Fruit fly (Drosophila melanogaster) whole organism, prepupa: Measurements from ENCODE around the gene CSN8.
A peak's percentile ranks its signal among the peaks of the same experiment; 100 is the strongest.

Experiments used
- CG10631 ChIP-seq: fragments of 200-800 bp; sonication (Bioruptor generic); optimal IDR thresholded peaks from 2 replicates; lab custom pipeline; 2016; ENCODE audit warnings: missing biosample characterization, missing genetic modification characterization
- CG10669 ChIP-seq: fragments of 200-800 bp; sonication (Bioruptor generic); optimal IDR thresholded peaks from 3 replicates; lab custom pipeline; 2018; ENCODE audit warnings: missing biosample characterization, mild to moderate bottlenecking, missing genetic modification characterization, moderate library complexity
- CG11294 ChIP-seq: fragments of 200-800 bp; sonication (Bioruptor generic); IDR thresholded peaks from 2 replicates; pipeline ENCODE4 v1.3.6; 2022; ENCODE audit warnings: missing biosample characterization, missing genetic modification characterization
- CG11762 ChIP-seq: fragments of 200-800 bp; sonication (Bioruptor generic); optimal IDR thresholded peaks from 3 replicates; lab custom pipeline; 2016; ENCODE audit warnings: missing biosample characterization, missing genetic modification characterization; ENCODE audit not compliant: insufficient read depth
- CG11902 ChIP-seq: fragments of 200-800 bp; sonication (Bioruptor generic); optimal IDR thresholded peaks from 3 replicates; lab custom pipeline; 2016; ENCODE audit warnings: missing biosample characterization, missing genetic modification characterization
- CG15336 ChIP-seq: fragments of 200-800 bp; sonication (Bioruptor generic); IDR thresholded peaks from 2 replicates; pipeline ENCODE4 v1.3.6; 2022; ENCODE audit warnings: missing biosample characterization, missing genetic modification characterization
- CG3032 ChIP-seq: fragments of 200-800 bp; optimal IDR thresholded peaks from 2 replicates; lab custom pipeline; 2019; ENCODE audit warnings: missing biosample characterization, mild to moderate bottlenecking, missing genetic modification characterization, moderate library complexity
- CG31627 ChIP-seq: fragments of 200-800 bp; sonication (Bioruptor generic); optimal IDR thresholded peaks from 3 replicates; lab custom pipeline; 2016; ENCODE audit warnings: missing biosample characterization, missing genetic modification characterization
- CG32006 ChIP-seq: fragments of 200-800 bp; sonication (Bioruptor generic); optimal IDR thresholded peaks from 3 replicates; lab custom pipeline; 2017; ENCODE audit warnings: missing biosample characterization, mild to moderate bottlenecking, missing genetic modification characterization
- CG34406 ChIP-seq: fragments of 200-800 bp; sonication (Bioruptor generic); optimal IDR thresholded peaks from 3 replicates; lab custom pipeline; 2016; ENCODE audit warnings: missing biosample characterization, missing genetic modification characterization
- CG3919 ChIP-seq: fragments of 200-800 bp; sonication (Bioruptor generic); optimal IDR thresholded peaks from 3 replicates; lab custom pipeline; 2016; ENCODE audit warnings: missing biosample characterization, missing genetic modification characterization
- CG6163 ChIP-seq: fragments of 200-800 bp; sonication (Bioruptor generic); IDR thresholded peaks from 3 replicates; pipeline ENCODE4 v1.3.6; 2022; ENCODE audit warnings: missing biosample characterization, missing genetic modification characterization
- CG6808 ChIP-seq: fragments of 200-800 bp; sonication (Bioruptor generic); optimal IDR thresholded peaks from 3 replicates; lab custom pipeline; 2017; ENCODE audit warnings: missing biosample characterization, missing genetic modification characterization, mild to moderate bottlenecking, moderate library complexity, missing genetic modification reagents
- CG6854 ChIP-seq: fragments of 200-800 bp; sonication (Bioruptor generic); optimal IDR thresholded peaks from 2 replicates; lab custom pipeline; 2017; ENCODE audit warnings: missing biosample characterization, mild to moderate bottlenecking, missing genetic modification characterization
- CG8319 ChIP-seq: fragments of 200-800 bp; sonication (Bioruptor generic); optimal IDR thresholded peaks from 3 replicates; lab custom pipeline; 2016; ENCODE audit warnings: missing biosample characterization, missing genetic modification characterization
- CG9139 ChIP-seq: fragments of 200-800 bp; sonication (Bioruptor generic); optimal IDR thresholded peaks from 3 replicates; lab custom pipeline; 2017; ENCODE audit warnings: missing biosample characterization, mild to moderate bottlenecking, missing genetic modification characterization
- Eip75B ChIP-seq: fragments of 200-800 bp; sonication (Bioruptor generic); optimal IDR thresholded peaks from 3 replicates; lab custom pipeline; 2016; ENCODE audit warnings: missing biosample characterization, missing genetic modification characterization
- Eip78C ChIP-seq: fragments of 200-800 bp; sonication (Bioruptor generic); peaks from one replicate; lab custom pipeline; 2016; ENCODE audit warnings: missing biosample characterization, missing genetic modification characterization
- Eip93F ChIP-seq: fragments of 200-800 bp; sonication (Bioruptor generic); optimal IDR thresholded peaks from 2 replicates; lab custom pipeline; 2016; ENCODE audit warnings: missing biosample characterization, mild to moderate bottlenecking, missing genetic modification characterization
- Ets96B ChIP-seq: fragments of 200-800 bp; optimal IDR thresholded peaks from 2 replicates; lab custom pipeline; 2019; ENCODE audit warnings: missing biosample characterization, mild to moderate bottlenecking, missing genetic modification characterization, moderate library complexity
- Gug ChIP-seq: fragments of 200-800 bp; sonication (Bioruptor generic); IDR thresholded peaks from 2 replicates; pipeline ENCODE4 v1.3.6; 2022; ENCODE audit warnings: missing biosample characterization, missing genetic modification characterization
- Hr38 ChIP-seq: sonication (Bioruptor generic); optimal IDR thresholded peaks from 2 replicates; lab custom pipeline; 2016; ENCODE audit warnings: missing biosample characterization, missing genetic modification characterization
- Hr39 ChIP-seq: fragments of 200-800 bp; sonication (Bioruptor generic); optimal IDR thresholded peaks from 2 replicates; lab custom pipeline; 2016; ENCODE audit warnings: missing biosample characterization, missing genetic modification characterization
- Hr4 ChIP-seq: fragments of 200-800 bp; sonication (Bioruptor generic); optimal IDR thresholded peaks from 3 replicates; lab custom pipeline; 2016; ENCODE audit warnings: missing biosample characterization, missing genetic modification characterization
- Met ChIP-seq: fragments of 200-800 bp; sonication (Bioruptor generic); optimal IDR thresholded peaks from 3 replicates; lab custom pipeline; 2016; ENCODE audit warnings: missing biosample characterization, missing genetic modification characterization
- OdsH ChIP-seq: fragments of 200-800 bp; sonication (Bioruptor generic); optimal IDR thresholded peaks from 3 replicates; lab custom pipeline; 2016; ENCODE audit warnings: missing biosample characterization, missing genetic modification characterization
- Smox ChIP-seq: fragments of 200-800 bp; sonication (Bioruptor generic); optimal IDR thresholded peaks from 3 replicates; lab custom pipeline; 2016; ENCODE audit warnings: missing biosample characterization, missing genetic modification characterization
- Sox102F ChIP-seq: fragments of 200-800 bp; sonication (Bioruptor generic); optimal IDR thresholded peaks from 2 replicates; lab custom pipeline; 2016; ENCODE audit warnings: missing biosample characterization, mild to moderate bottlenecking, missing genetic modification characterization
- Sox14 ChIP-seq: fragments of 200-800 bp; sonication (Bioruptor generic); optimal IDR thresholded peaks from 3 replicates; lab custom pipeline; 2016; ENCODE audit warnings: missing biosample characterization, missing genetic modification characterization
- acj6 ChIP-seq: fragments of 200-800 bp; sonication (Bioruptor generic); optimal IDR thresholded peaks from 3 replicates; lab custom pipeline; 2016; ENCODE audit warnings: missing biosample characterization, missing genetic modification characterization
- cyc ChIP-seq: fragments of 200-800 bp; sonication (Bioruptor generic); optimal IDR thresholded peaks from 3 replicates; lab custom pipeline; 2016; ENCODE audit warnings: missing biosample characterization, missing genetic modification characterization
- dac ChIP-seq: fragments of 200-800 bp; sonication (Bioruptor generic); optimal IDR thresholded peaks from 2 replicates; lab custom pipeline; 2017; ENCODE audit warnings: missing biosample characterization, mild to moderate bottlenecking, missing genetic modification characterization
- eg ChIP-seq: fragments of 200-800 bp; sonication (Bioruptor generic); IDR thresholded peaks from 3 replicates; pipeline ENCODE4 v1.3.6; 2022; ENCODE audit warnings: missing biosample characterization, missing genetic modification characterization
- fd59A ChIP-seq: fragments of 200-800 bp; sonication (Bioruptor generic); optimal IDR thresholded peaks from 2 replicates; lab custom pipeline; 2017; ENCODE audit warnings: missing biosample characterization, mild to moderate bottlenecking, missing genetic modification characterization, missing genetic modification reagents
- fd85E ChIP-seq: fragments of 200-800 bp; sonication (Bioruptor generic); optimal IDR thresholded peaks from 3 replicates; lab custom pipeline; 2016; ENCODE audit warnings: missing biosample characterization, missing genetic modification characterization
- fkh ChIP-seq: fragments of 200-800 bp; sonication (Bioruptor generic); optimal IDR thresholded peaks from 3 replicates; lab custom pipeline; 2017; ENCODE audit warnings: missing biosample characterization, mild to moderate bottlenecking, missing genetic modification characterization, moderate library complexity
- lz ChIP-seq: fragments of 200-800 bp; sonication (Bioruptor generic); optimal IDR thresholded peaks from 3 replicates; lab custom pipeline; 2016; ENCODE audit warnings: missing biosample characterization, missing genetic modification characterization
- net ChIP-seq: fragments of 200-800 bp; sonication (Bioruptor generic); optimal IDR thresholded peaks from 3 replicates; lab custom pipeline; 2016; ENCODE audit warnings: missing biosample characterization, missing genetic modification characterization
- pdm3 ChIP-seq: fragments of 200-800 bp; sonication (Bioruptor generic); optimal IDR thresholded peaks from 3 replicates; lab custom pipeline; 2016; ENCODE audit warnings: missing biosample characterization, missing genetic modification characterization
- salr ChIP-seq, 2 experiments: fragments of 200-800 bp; sonication (Bioruptor generic); optimal IDR thresholded peaks; 3 replicates each; lab custom pipeline; 2016 to 2018; ENCODE audit warnings: missing biosample characterization in 2 of 2, missing genetic modification characterization in 2 of 2, mild to moderate bottlenecking in 1 of 2
- ss ChIP-seq, 2 experiments: fragments of 200-800 bp; sonication (Bioruptor generic); optimal IDR thresholded peaks; 2 replicates in 1 of 2; 3 replicates in 1 of 2; lab custom pipeline; 2017 to 2018; ENCODE audit warnings: mild to moderate bottlenecking in 2 of 2, missing biosample characterization in 2 of 2, missing genetic modification characterization in 2 of 2, moderate library complexity in 1 of 2
- svp ChIP-seq: fragments of 200-800 bp; sonication (Bioruptor generic); peaks from one replicate; lab custom pipeline; 2016; ENCODE audit warnings: missing biosample characterization, missing genetic modification characterization
- topi ChIP-seq: fragments of 200-800 bp; sonication (Bioruptor generic); optimal IDR thresholded peaks from 3 replicates; lab custom pipeline; 2016; ENCODE audit warnings: missing biosample characterization, missing genetic modification characterization
- vri ChIP-seq: fragments of 200-800 bp; sonication (Bioruptor generic); optimal IDR thresholded peaks from 3 replicates; lab custom pipeline; 2016; ENCODE audit warnings: missing biosample characterization, mild to moderate bottlenecking, missing genetic modification characterization

CSN8 gene

DNA sequence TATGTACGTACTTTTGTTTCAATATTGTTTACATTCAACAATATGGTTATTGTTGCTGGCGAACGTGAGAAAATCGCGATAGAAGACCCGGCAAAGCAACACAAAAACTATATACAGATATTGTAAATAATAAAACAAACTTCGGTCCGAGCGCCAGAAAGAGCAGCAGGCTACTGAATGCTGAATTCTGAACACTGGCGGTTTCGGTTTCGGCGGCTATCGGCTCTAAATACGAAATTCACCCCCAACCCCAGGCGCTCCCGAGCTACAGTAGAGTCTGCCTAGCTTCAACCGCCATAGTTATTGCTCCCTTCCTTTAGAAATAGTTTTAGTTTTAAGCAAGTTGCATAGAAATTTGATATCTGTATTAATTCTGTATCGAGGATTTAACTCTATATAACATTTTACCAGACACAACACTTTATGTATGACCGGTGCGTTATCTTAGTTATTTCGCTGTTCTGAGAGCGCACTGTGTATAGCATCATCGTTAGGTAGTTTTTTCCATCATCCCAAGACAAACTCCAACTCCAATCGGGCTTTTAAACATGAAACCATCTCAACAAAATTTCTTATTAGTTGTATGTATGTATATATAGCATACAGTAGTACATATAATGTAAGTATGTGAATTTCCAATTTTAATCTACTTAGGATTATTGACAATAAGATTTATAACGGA, 2.2 kb upstream of the CSN8 start, which contains the start of gene CG7627 (continued):
- TF ChIP-seq CG11902: peak; percentile 61
- TF ChIP-seq CG10631 (GFP tag; lab: Kevin White, UChicago): peak; percentile 35
- TF ChIP-seq CG11294 (GFP tag; lab: Robert Waterston, UW): peak; percentile 68; the same call in 1 of the 2 replicates
- peak; percentile 12 to 57 for TF ChIP-seq salr (GFP tag; optimal IDR thresholded peaks at IDR 0.05; lab: Kevin White, UChicago)
- peak; percentile 58 for TF ChIP-seq CG10669
- TF ChIP-seq dac: no peak
- peak; percentile 46 for TF ChIP-seq CG3919 (GFP tag; lab: Kevin White, UChicago)
- peak; percentile 68 for TF ChIP-seq Smox
- peak; percentile 70 for TF ChIP-seq Met (GFP tag; lab: Kevin White, UChicago)
- TF ChIP-seq CG6854 (GFP tag; lab: Kevin White, UChicago): no peak
- peak; percentile 66 for TF ChIP-seq CG15336
- no peak for TF ChIP-seq Eip93F (GFP tag; lab: Kevin White, UChicago)
- peak; percentile 59 for TF ChIP-seq CG8319 (GFP tag; lab: Kevin White, UChicago)
- TF ChIP-seq CG34406 (GFP tag; lab: Kevin White, UChicago): peak; percentile 51
- peak; percentile 51 for TF ChIP-seq acj6 (GFP tag; lab: Kevin White, UChicago)
- TF ChIP-seq CG11762 (GFP tag; lab: Kevin White, UChicago): peak; percentile 5
- peak; percentile 71 for TF ChIP-seq topi (GFP tag; lab: Kevin White, UChicago)
- peak; percentile 78 for TF ChIP-seq eg (GFP tag; lab: Robert Waterston, UW)
- TF ChIP-seq net (GFP tag; lab: Kevin White, UChicago): peak; percentile 73
- peak; percentile 80 for TF ChIP-seq lz (GFP tag; lab: Kevin White, UChicago)
- TF ChIP-seq fkh: peak; percentile 51

DNA sequence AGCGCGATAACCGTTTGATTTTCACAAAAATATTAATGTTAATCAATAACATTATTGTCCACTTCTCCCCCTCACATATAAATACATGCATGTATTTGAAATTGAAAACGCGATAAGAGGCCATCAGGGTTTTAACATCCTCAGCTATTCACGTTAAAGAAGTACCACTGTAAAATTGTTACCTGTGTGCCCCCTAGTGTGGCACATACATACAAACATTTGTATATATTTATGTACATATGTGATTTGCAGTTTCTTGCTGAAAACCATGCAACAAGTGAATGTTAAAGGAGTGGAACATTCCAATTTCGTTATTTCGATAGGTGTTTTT, 1.7 kb upstream of the CSN8 start:
- peak; percentile 6; the same call in 2 of the 3 replicates for TF ChIP-seq eg (GFP tag; lab: Robert Waterston, UW)
- peak in 1 of 2 experiments; percentile 24 for TF ChIP-seq salr (GFP tag; optimal IDR thresholded peaks at IDR 0.05; lab: Kevin White, UChicago)
- no peak for TF ChIP-seq CG11294 (GFP tag; lab: Robert Waterston, UW)

DNA sequence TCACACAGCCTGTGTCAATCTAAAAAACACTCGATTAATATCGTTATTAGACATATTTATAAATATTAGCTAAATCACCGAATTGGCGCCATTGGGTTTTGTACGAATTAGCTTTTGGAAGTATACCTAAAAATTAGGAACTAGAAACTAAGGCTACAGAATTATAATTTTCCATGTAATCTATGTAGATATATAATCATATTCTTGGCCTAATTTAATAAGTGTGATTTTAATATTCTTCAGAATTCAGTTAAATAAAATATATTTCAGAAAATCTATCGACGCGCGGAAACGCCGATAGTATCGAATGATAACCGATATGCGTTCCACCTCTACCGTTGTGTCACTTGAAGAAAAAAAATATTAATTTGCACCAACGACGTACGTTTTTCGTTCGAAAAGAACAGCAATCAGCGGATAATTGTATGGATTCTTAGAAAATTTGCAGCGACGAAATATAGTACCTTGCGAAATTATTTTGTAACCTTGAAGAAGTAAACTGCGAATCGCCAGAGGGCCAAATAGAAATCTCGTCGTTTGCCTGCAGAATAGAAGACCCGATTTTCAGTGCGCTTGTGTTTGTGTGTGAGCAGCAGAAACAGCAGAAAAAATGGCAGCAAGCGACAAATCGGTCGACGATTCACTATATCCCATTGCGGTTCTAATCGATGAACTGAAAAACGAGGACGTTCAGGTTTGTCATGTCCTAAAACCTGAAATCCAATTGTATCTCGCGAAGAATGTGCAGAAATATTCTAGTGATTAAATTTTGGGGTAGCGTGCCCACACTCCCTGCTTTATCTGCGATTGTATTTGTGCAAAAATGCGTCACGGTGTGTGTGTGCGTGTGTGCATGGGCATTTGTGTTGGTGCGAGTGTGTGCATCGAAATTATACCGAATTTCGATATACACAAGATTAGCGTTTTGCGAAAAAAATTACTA, 1.3 kb downstream of the CSN8 start, which contains the start of gene Pp2A-29B:
Gene Pp2A-29B, plus strand, starts transcription at position 338 of the 943 bp plus-strand sequence.
- peak; percentile 31 for TF ChIP-seq Eip75B (GFP tag; lab: Kevin White, UChicago)
- TF ChIP-seq Eip93F (GFP tag; lab: Kevin White, UChicago): no peak
- TF ChIP-seq dac: no peak
- no peak for TF ChIP-seq CG9139 (GFP tag; lab: Kevin White, UChicago)
- no peak for TF ChIP-seq Gug (GFP tag; lab: Robert Waterston, UW)
- TF ChIP-seq eg (GFP tag; lab: Robert Waterston, UW): no peak
- peak; percentile 12 for TF ChIP-seq CG3032 (tag; lab: Kevin White, UChicago)
- TF ChIP-seq Hr38: no peak
- peak; percentile 44 for TF ChIP-seq Hr4
- no peak for TF ChIP-seq fd59A (GFP tag; lab: Kevin White, UChicago)
- TF ChIP-seq CG6163: 0 out of 3 replicates have a peak, but pooled peaks have one; percentile 6
- peak; percentile 48 for TF ChIP-seq Hr39 (GFP tag; lab: Kevin White, UChicago)
- no peak for TF ChIP-seq CG8319 (GFP tag; lab: Kevin White, UChicago)
- peak; percentile 40 for TF ChIP-seq Met (GFP tag; lab: Kevin White, UChicago)
- TF ChIP-seq svp (GFP tag; lab: Kevin White, UChicago): peak; percentile 82
- peak; percentile 10 for TF ChIP-seq cyc (GFP tag; lab: Kevin White, UChicago)
- peak; percentile 77 for TF ChIP-seq Eip78C (GFP tag; lab: Kevin White, UChicago)
- no peak for TF ChIP-seq CG6854 (GFP tag; lab: Kevin White, UChicago)
- peak; percentile 42 for TF ChIP-seq Sox102F (GFP tag; lab: Kevin White, UChicago)
- TF ChIP-seq pdm3 (GFP tag; lab: Kevin White, UChicago): peak; percentile 46
- TF ChIP-seq fd85E (GFP tag; lab: Kevin White, UChicago): no peak
- TF ChIP-seq fkh: peak; percentile 75
- TF ChIP-seq CG10669: peak; percentile 19
- TF ChIP-seq Sox14 (GFP tag; lab: Kevin White, UChicago): no peak
- TF ChIP-seq ss (GFP tag; optimal IDR thresholded peaks at IDR 0.05; lab: Kevin White, UChicago): peak in 1 of 2 experiments; percentile 48
- peak; percentile 42 for TF ChIP-seq CG31627 (GFP tag; lab: Kevin White, UChicago)
- TF ChIP-seq CG6808 (GFP tag; lab: Kevin White, UChicago): no peak
- TF ChIP-seq CG32006: no peak
- TF ChIP-seq Ets96B (tag; lab: Kevin White, UChicago): peak; percentile 12
- peak; percentile 36 for TF ChIP-seq OdsH (GFP tag; lab: Kevin White, UChicago)
- peak; percentile 27 for TF ChIP-seq vri (GFP tag; lab: Kevin White, UChicago)
